Worm (Caenorhabditis elegans) whole organism, young adult: ENCODE measurements around the gene ZK1307.9.

ENCODE experiments used
- C06A6.2 ChIP-seq: fragments of 200-800 bp; sonication (Bioruptor generic); conservative IDR thresholded peaks from 2 replicates; pipeline ENCODE4 v1.3.6; 2022; ENCODE audit warnings: missing genetic modification characterization, missing compliant biosample characterization
- F33H1.4 ChIP-seq: fragments of 200-800 bp; sonication (Bioruptor generic); IDR thresholded peaks from 2 replicates; pipeline ENCODE4 v1.3.6; 2022; ENCODE audit warnings: missing genetic modification reagents, missing genetic modification characterization, missing compliant biosample characterization
- F49E8.2 ChIP-seq: sonication (generic microtip); optimal IDR thresholded peaks from 3 replicates; lab custom pipeline; 2017; ENCODE audit warnings: missing genetic modification characterization, mild to moderate bottlenecking, missing compliant biosample characterization, antibody characterized with exemption, moderate library complexity; ENCODE audit not compliant: insufficient read depth
- F55B11.4 ChIP-seq: sonication (generic microtip); optimal IDR thresholded peaks from 2 replicates; lab custom pipeline; 2016; ENCODE audit warnings: missing compliant biosample characterization, missing genetic modification characterization, borderline replicate concordance; ENCODE audit not compliant: insufficient read depth
- K11D2.4 ChIP-seq: fragments of 200-800 bp; sonication (Bioruptor generic); IDR thresholded peaks from 2 replicates; pipeline ENCODE4 v1.3.6; 2022; ENCODE audit warnings: missing genetic modification reagents, missing genetic modification characterization, missing compliant biosample characterization
- K12H6.12 ChIP-seq: fragments of 200-800 bp; sonication (Bioruptor generic); optimal IDR thresholded peaks from 2 replicates; lab custom pipeline; 2018; ENCODE audit warnings: mild to moderate bottlenecking, missing genetic modification characterization, missing compliant biosample characterization
- T07F8.4 ChIP-seq: sonication (generic microtip); optimal IDR thresholded peaks from 2 replicates; lab custom pipeline; 2016; ENCODE audit warnings: mild to moderate bottlenecking, missing genetic modification characterization, moderate library complexity, missing compliant biosample characterization
- T26A5.8 ChIP-seq: sonication (generic microtip); optimal IDR thresholded peaks from 2 replicates; lab custom pipeline; 2016; ENCODE audit warnings: missing genetic modification characterization, missing compliant biosample characterization
- ZK185.1 ChIP-seq: sonication (generic microtip); optimal IDR thresholded peaks from 2 replicates; lab custom pipeline; 2016; ENCODE audit warnings: mild to moderate bottlenecking, missing genetic modification characterization, missing compliant biosample characterization; ENCODE audit not compliant: poor library complexity, severe bottlenecking
- akir-1 ChIP-seq: fragments of 200-800 bp; sonication (Bioruptor generic); optimal IDR thresholded peaks from 2 replicates; lab custom pipeline; 2018; ENCODE audit warnings: mild to moderate bottlenecking, missing genetic modification characterization, moderate library complexity, missing compliant biosample characterization
- attf-5 ChIP-seq: fragments of 200-800 bp; sonication (Bioruptor generic); optimal IDR thresholded peaks from 2 replicates; lab custom pipeline; 2018; ENCODE audit warnings: mild to moderate bottlenecking, missing genetic modification characterization, missing compliant biosample characterization
- cebp-1 ChIP-seq, 2 experiments: fragments of 200-800 bp in 1 of 2; sonication (Bioruptor generic) in 1 of 2; sonication (generic microtip) in 1 of 2; IDR thresholded peaks in 1 of 2; optimal IDR thresholded peaks in 1 of 2; 2 replicates each; pipeline versions ENCODE4 v1.3.6 to Lab custom; 2017 to 2022; ENCODE audit warnings: missing compliant biosample characterization in 2 of 2, missing genetic modification characterization in 2 of 2, mild to moderate bottlenecking in 1 of 2, missing genetic modification reagents in 1 of 2, moderate library complexity in 1 of 2
- cebp-2 ChIP-seq: fragments of 200-800 bp; sonication (Bioruptor generic); IDR thresholded peaks from 2 replicates; pipeline ENCODE4 v1.3.6; 2022; ENCODE audit warnings: missing genetic modification characterization, missing compliant biosample characterization
- dpff-1 ChIP-seq: sonication (generic microtip); optimal IDR thresholded peaks from 2 replicates; lab custom pipeline; 2017; ENCODE audit warnings: mild to moderate bottlenecking, missing genetic modification characterization, missing compliant biosample characterization
- dpl-1 ChIP-seq: fragments of 150-350 bp; optimal IDR thresholded peaks from 2 replicates; lab custom pipeline; 2014; ENCODE audit warnings: missing biosample characterization, missing genetic modification reagents, missing genetic modification characterization
- egl-18 ChIP-seq: fragments of 200-800 bp; sonication (Bioruptor generic); IDR thresholded peaks from 2 replicates; pipeline ENCODE4 v1.3.6; 2022; ENCODE audit warnings: missing genetic modification reagents, missing genetic modification characterization, missing compliant biosample characterization
- hlh-26 ChIP-seq: fragments of 200-800 bp; sonication (Bioruptor generic); conservative IDR thresholded peaks from 2 replicates; pipeline ENCODE4 v1.3.6; 2022; ENCODE audit warnings: missing genetic modification reagents, missing genetic modification characterization, missing compliant biosample characterization
- hmg-20 ChIP-seq: fragments of 200-800 bp; sonication (Bioruptor generic); IDR thresholded peaks from 2 replicates; pipeline ENCODE4 v1.3.6; 2022; ENCODE audit warnings: missing genetic modification reagents, missing genetic modification characterization, missing compliant biosample characterization
- let-607 ChIP-seq, 2 experiments: fragments of 200-800 bp in 1 of 2; sonication (Bioruptor generic) in 1 of 2; sonication (generic microtip) in 1 of 2; optimal IDR thresholded peaks; 2 replicates each; lab custom pipeline; 2016 to 2018; ENCODE audit warnings: mild to moderate bottlenecking in 2 of 2, missing compliant biosample characterization in 2 of 2, missing genetic modification characterization in 2 of 2, moderate library complexity in 2 of 2, missing genotype in 1 of 2
- lin-26 ChIP-seq: fragments of 200-800 bp; sonication (Bioruptor generic); IDR thresholded peaks from 2 replicates; pipeline ENCODE4 v1.3.6; 2022; ENCODE audit warnings: missing genetic modification reagents, missing genetic modification characterization, missing compliant biosample characterization
- lin-35 ChIP-seq, 3 experiments: fragments of 150-350 bp in 2 of 3; sonication (generic microtip) in 1 of 3; optimal IDR thresholded peaks; 2 replicates each; lab custom pipeline; 2014 to 2018; ENCODE audit warnings: missing biosample characterization in 3 of 3, missing genetic modification characterization in 3 of 3, missing genetic modification reagents in 3 of 3
- lin-40 ChIP-seq: sonication (generic microtip); optimal IDR thresholded peaks from 2 replicates; lab custom pipeline; 2016; ENCODE audit warnings: missing genetic modification characterization, mild to moderate bottlenecking, missing compliant biosample characterization, missing genotype, missing genetic modification reagents
- lsy-27 ChIP-seq: sonication (generic microtip); optimal IDR thresholded peaks from 2 replicates; lab custom pipeline; 2017; ENCODE audit warnings: missing genetic modification characterization, mild to moderate bottlenecking, missing compliant biosample characterization, antibody characterized with exemption, missing genotype, borderline replicate concordance; ENCODE audit not compliant: insufficient read depth
- madf-10 ChIP-seq: sonication (generic microtip); optimal IDR thresholded peaks from 2 replicates; lab custom pipeline; 2016; ENCODE audit warnings: mild to moderate bottlenecking, missing genetic modification characterization, missing compliant biosample characterization
- mel-28 ChIP-seq: sonication (generic microtip); optimal IDR thresholded peaks from 2 replicates; lab custom pipeline; 2016; ENCODE audit warnings: borderline replicate concordance, mild to moderate bottlenecking, missing genetic modification characterization, missing compliant biosample characterization
- mes-4 ChIP-seq: sonication (generic microtip); optimal IDR thresholded peaks from 2 replicates; lab custom pipeline; 2016; ENCODE audit warnings: missing genotype, missing genetic modification characterization, missing compliant biosample characterization
- nhr-27 ChIP-seq: fragments of 200-800 bp; sonication (Bioruptor generic); optimal IDR thresholded peaks from 2 replicates; lab custom pipeline; 2018; ENCODE audit warnings: mild to moderate bottlenecking, missing genetic modification characterization, moderate library complexity, missing compliant biosample characterization
- nhr-80 ChIP-seq: sonication (generic microtip); optimal IDR thresholded peaks from 2 replicates; lab custom pipeline; 2016; ENCODE audit warnings: missing genetic modification characterization, missing compliant biosample characterization
- nhr-90 ChIP-seq: sonication (generic microtip); optimal IDR thresholded peaks from 2 replicates; lab custom pipeline; 2016; ENCODE audit warnings: missing genotype, mild to moderate bottlenecking, missing genetic modification characterization, missing compliant biosample characterization
- pbrm-1 ChIP-seq: fragments of 200-800 bp; sonication (Bioruptor generic); IDR thresholded peaks from 2 replicates; pipeline ENCODE4 v1.3.6; 2022; ENCODE audit warnings: missing genetic modification reagents, missing genetic modification characterization, missing compliant biosample characterization
- pha-4 ChIP-seq: fragments of 150-350 bp; sonication (generic microtip); optimal IDR thresholded peaks from 2 replicates; lab custom pipeline; 2014; ENCODE audit warnings: missing biosample characterization, missing genetic modification reagents, missing genetic modification characterization
- sea-2 ChIP-seq: fragments of 200-800 bp; sonication (Bioruptor generic); IDR thresholded peaks from 2 replicates; pipeline ENCODE4 v1.3.6; 2022; ENCODE audit warnings: missing genetic modification characterization, missing compliant biosample characterization
- snpc-3.4 ChIP-seq: sonication (generic microtip); optimal IDR thresholded peaks from 2 replicates; lab custom pipeline; 2017; ENCODE audit warnings: missing genetic modification characterization, mild to moderate bottlenecking, missing compliant biosample characterization, antibody characterized with exemption, moderate library complexity, missing genotype, missing genetic modification reagents
- snpc-4 ChIP-seq, 5 experiments: fragments of 150-350 bp in 1 of 5; sonication (generic microtip) in 4 of 5; optimal IDR thresholded peaks; 2 replicates each; lab custom pipeline; 2014 to 2018; ENCODE audit warnings: missing genetic modification characterization in 5 of 5, missing biosample characterization in 3 of 5, antibody characterized with exemption in 2 of 5, mild to moderate bottlenecking in 2 of 5, missing compliant biosample characterization in 2 of 5, missing genotype in 2 of 5, moderate library complexity in 2 of 5, missing genetic modification reagents in 1 of 5
- sptf-2 ChIP-seq: fragments of 200-800 bp; sonication (Bioruptor generic); optimal IDR thresholded peaks from 2 replicates; lab custom pipeline; 2018; ENCODE audit warnings: mild to moderate bottlenecking, missing genetic modification characterization, missing compliant biosample characterization
- tbp1 ChIP-seq: fragments of 200-800 bp; sonication (Bioruptor generic); optimal IDR thresholded peaks from 2 replicates; lab custom pipeline; 2018; ENCODE audit warnings: mild to moderate bottlenecking, missing genetic modification characterization, missing compliant biosample characterization
- zfh-2 ChIP-seq: fragments of 200-800 bp; sonication (Bioruptor generic); conservative IDR thresholded peaks from 2 replicates; pipeline ENCODE4 v1.3.6; 2022; ENCODE audit warnings: missing genetic modification reagents, missing genetic modification characterization, missing compliant biosample characterization
- zim-3 ChIP-seq: sonication (generic microtip); optimal IDR thresholded peaks from 2 replicates; lab custom pipeline; 2017; ENCODE audit warnings: mild to moderate bottlenecking, missing genetic modification characterization, moderate library complexity, missing compliant biosample characterization

The ZK1307.9 gene

ce11 chrII:9605336-9605735, 44.0 kb upstream of the ZK1307.9 start, which contains the start of gene nhr-19:
Gene nhr-19, minus strand, starts transcription at chrII:9605526.
- no peak for TF ChIP-seq ZK185.1 (tag; lab: Kevin White, UChicago)
- TF ChIP-seq zfh-2 (GFP tag; lab: Robert Waterston, UW), result no peak
- no peak for TF ChIP-seq hlh-26 (GFP tag; lab: Robert Waterston, UW)
- TF ChIP-seq snpc-3.4 (tag; lab: Kevin White, UChicago), result no peak
- TF ChIP-seq lin-35 (GFP tag; optimal IDR thresholded peaks at IDR 0.05; lab: Kevin White, UChicago), result no peak
- TF ChIP-seq T26A5.8 (tag; lab: Kevin White, UChicago), result no peak
- no peak for TF ChIP-seq nhr-27
- TF ChIP-seq egl-18 (GFP tag; lab: Robert Waterston, UW), result no peak
- TF ChIP-seq lin-26 (GFP tag; lab: Robert Waterston, UW), result no peak
- no peak for TF ChIP-seq mel-28 (tag; lab: Kevin White, UChicago)
- no peak for TF ChIP-seq dpff-1
- no peak for TF ChIP-seq T07F8.4 (tag; lab: Kevin White, UChicago)
- TF ChIP-seq madf-10 (tag; lab: Kevin White, UChicago), result no peak
- no peak for TF ChIP-seq F33H1.4 (GFP tag; lab: Robert Waterston, UW)

DNA sequence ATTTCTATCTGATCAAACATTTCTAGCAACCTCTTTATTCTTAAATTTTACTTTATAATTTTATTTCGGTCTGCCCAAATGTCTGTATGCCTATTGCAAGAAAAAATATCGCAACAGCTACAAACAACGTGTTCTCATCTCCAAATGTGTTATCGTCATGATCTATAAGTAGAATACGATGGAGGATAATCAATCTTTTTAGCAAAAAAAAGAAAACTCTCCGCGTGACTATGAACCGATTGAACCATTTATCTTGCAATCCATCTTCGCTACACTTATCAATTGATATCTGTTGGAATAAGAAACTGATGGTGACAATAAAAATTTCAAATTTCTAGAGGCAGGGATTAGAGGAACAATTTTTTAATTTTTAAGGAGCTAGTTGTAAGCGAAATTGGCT, 43.3 kb upstream of the ZK1307.9 start:
- TF ChIP-seq cebp-2 (GFP tag; lab: Robert Waterston, UW) (no peak), K11D2.4 (0 out of 2 replicates have a peak, but pooled peaks have one; percentile 30)

DNA sequence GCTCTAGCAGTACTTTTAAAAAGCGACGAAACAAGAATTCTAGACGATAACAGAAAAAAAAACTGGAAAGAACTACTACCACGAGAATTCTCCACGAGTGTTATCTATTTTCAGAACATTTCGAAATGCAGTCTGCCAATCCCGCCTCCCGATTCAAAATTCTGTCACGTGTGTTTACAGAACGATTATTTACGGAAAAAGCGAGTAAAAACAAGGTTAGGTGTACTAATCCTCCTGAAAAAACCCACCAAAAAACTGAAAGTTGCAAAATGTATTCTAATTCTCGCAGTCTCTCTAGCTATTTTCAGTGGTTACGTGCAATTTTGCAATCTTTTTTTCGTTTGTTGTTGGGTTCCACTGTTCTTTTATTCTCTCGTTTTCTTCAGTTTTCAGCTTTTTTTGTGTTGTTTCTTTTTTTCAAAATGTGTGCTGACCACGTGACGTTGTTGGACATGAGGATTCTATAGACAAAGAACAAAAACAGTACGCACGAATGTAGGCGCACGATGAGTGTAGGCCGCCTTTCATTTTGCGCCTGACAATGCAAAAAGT, 42.7 kb upstream of the ZK1307.9 start:
- TF ChIP-seq K12H6.12 (tag; lab: Kevin White, UChicago) (peak; percentile 45), cebp-1 (GFP tag; IDR thresholded peaks at IDR 0.05; lab: Robert Waterston, UW) (peak; percentile 59; the same call in 1 of the 2 replicates), cebp-1 (tag; optimal IDR thresholded peaks at IDR 0.05; lab: Kevin White, UChicago) (peak; percentile 82), C06A6.2 (no peak), attf-5 (GFP tag; lab: Kevin White, UChicago) (peak; percentile 28)

ce11 chrII:9607137-9607536, 42.2 kb upstream of the ZK1307.9 start:
- TF ChIP-seq akir-1 (no peak), dpl-1 (GFP tag; lab: Kevin White, UChicago) (no peak), sptf-2 (GFP tag; lab: Kevin White, UChicago) (no peak), nhr-80 (tag; lab: Kevin White, UChicago) (peak; percentile 15), F55B11.4 (tag; lab: Kevin White, UChicago) (no peak), pha-4 (peak; percentile 19)

DNA sequence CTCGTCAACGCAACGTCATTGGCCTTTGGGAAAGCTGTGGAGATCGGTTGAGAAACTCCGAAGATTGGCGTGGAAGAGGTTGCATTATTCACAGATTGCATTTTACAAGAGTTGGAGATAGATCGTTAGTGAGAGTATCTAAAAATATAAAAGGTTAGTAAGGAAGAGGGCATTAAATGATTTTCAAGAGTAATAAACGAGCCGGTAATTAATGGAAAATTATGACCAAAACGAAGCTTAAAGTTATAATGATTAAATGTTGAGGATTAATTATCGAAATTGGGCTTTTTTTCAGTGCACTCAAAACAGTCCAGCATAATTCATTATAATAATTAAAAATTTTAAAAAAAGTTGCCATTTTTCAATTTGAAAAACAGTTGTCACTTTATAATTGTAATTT, 40.0 kb upstream of the ZK1307.9 start, which contains the start of gene pap-2:
pap-2 (minus strand) TSS at position 101 of the 400 bp plus-strand sequence.
- TF ChIP-seq nhr-90 (tag; lab: Kevin White, UChicago) (no peak), lsy-27 (no peak), snpc-4 (GFP tag; optimal IDR thresholded peaks at IDR 0.05; lab: Kevin White, UChicago) (no peak), snpc-4 (tag; optimal IDR thresholded peaks at IDR 0.05; lab: Kevin White, UChicago) (no peak), hmg-20 (GFP tag; lab: Robert Waterston, UW) (no peak), tbp1 (GFP tag; lab: Kevin White, UChicago) (no peak), F49E8.2 (tag; lab: Kevin White, UChicago) (no peak), lin-40 (tag; lab: Kevin White, UChicago) (no peak), sea-2 (GFP tag; lab: Robert Waterston, UW) (no peak), cebp-2 (GFP tag; lab: Robert Waterston, UW) (no peak), mes-4 (no peak), pbrm-1 (GFP tag; lab: Robert Waterston, UW) (no peak), ZK185.1 (tag; lab: Kevin White, UChicago) (no peak), zim-3 (tag; lab: Kevin White, UChicago) (no peak), let-607 (tag; optimal IDR thresholded peaks at IDR 0.05; lab: Kevin White, UChicago) (no peak)
- TF ChIP-seq, all 124 proteins: peak for 0
